Worm (Caenorhabditis elegans) whole organism, L4 larva: ENCODE results near the gene F19F10.3.

ENCODE experiments used
- T20F7.1 ChIP-seq: fragments of 200-800 bp; sonication (Bioruptor generic); optimal IDR thresholded peaks from 2 replicates; lab custom pipeline; 2018; ENCODE audit warnings: mild to moderate bottlenecking, missing genetic modification characterization, missing compliant biosample characterization
- T26A8.4 ChIP-seq: fragments of 200-800 bp; sonication (Bioruptor generic); IDR thresholded peaks from 2 replicates; pipeline ENCODE4 v1.3.6; 2022; ENCODE audit warnings: missing genetic modification characterization, missing compliant biosample characterization
- aha-1 ChIP-seq: fragments of 150-350 bp; peaks from one replicate; lab custom pipeline; 2014; ENCODE audit warnings: missing biosample characterization, missing genetic modification characterization
- aly-2 ChIP-seq: sonication (generic microtip); optimal IDR thresholded peaks from 2 replicates; lab custom pipeline; 2018; ENCODE audit warnings: missing biosample characterization, missing genetic modification characterization
- ama-1 ChIP-seq: fragments of 150-350 bp; optimal IDR thresholded peaks from 2 replicates; lab custom pipeline; 2014; ENCODE audit warnings: inconsistent platforms, mixed read lengths
- attf-4 ChIP-seq: sonication (generic microtip); optimal IDR thresholded peaks from 3 replicates; lab custom pipeline; 2017; ENCODE audit warnings: missing biosample characterization, missing genetic modification characterization
- ceh-20 ChIP-seq: fragments of 200-800 bp; sonication (Bioruptor generic); IDR thresholded peaks from 2 replicates; pipeline ENCODE4 v1.3.6; 2022; ENCODE audit warnings: missing genetic modification reagents, missing genetic modification characterization, missing compliant biosample characterization
- ceh-32 ChIP-seq: sonication (generic microtip); optimal IDR thresholded peaks from 2 replicates; lab custom pipeline; 2016; ENCODE audit warnings: mild to moderate bottlenecking, missing genetic modification characterization, missing compliant biosample characterization; ENCODE audit not compliant: poor library complexity
- ceh-82 ChIP-seq: sonication (generic microtip); optimal IDR thresholded peaks from 2 replicates; lab custom pipeline; 2017; ENCODE audit warnings: missing biosample characterization, missing genetic modification characterization
- ces-1 ChIP-seq: fragments of 150-350 bp; sonication (generic microtip); optimal IDR thresholded peaks from 4 replicates; lab custom pipeline; 2014; ENCODE audit warnings: missing biosample characterization, missing genetic modification reagents, missing genetic modification characterization
- daf-12 ChIP-seq: fragments of 150-350 bp; optimal IDR thresholded peaks from 2 replicates; lab custom pipeline; 2014; ENCODE audit warnings: missing biosample characterization, missing genetic modification reagents, missing genetic modification characterization
- daf-16 ChIP-seq, 3 experiments: sonication (generic microtip); optimal IDR thresholded peaks; 2 replicates each; lab custom pipeline; 2016 to 2017; ENCODE audit warnings: missing genetic modification characterization in 3 of 3, missing genetic modification reagents in 3 of 3, mild to moderate bottlenecking in 2 of 3, missing compliant biosample characterization in 2 of 3, missing biosample characterization in 1 of 3, moderate library complexity in 1 of 3
- dmd-6 ChIP-seq: fragments of 200-800 bp; sonication (Bioruptor generic); IDR thresholded peaks from 2 replicates; pipeline ENCODE4 v1.3.6; 2022; ENCODE audit warnings: missing genetic modification reagents, missing genetic modification characterization, missing compliant biosample characterization
- dmd-9 ChIP-seq: fragments of 200-800 bp; sonication (Bioruptor generic); IDR thresholded peaks from 2 replicates; pipeline ENCODE4 v1.3.6; 2022; ENCODE audit warnings: missing genetic modification reagents, missing genetic modification characterization, missing compliant biosample characterization
- dpl-1 ChIP-seq: fragments of 150-350 bp; optimal IDR thresholded peaks from 2 replicates; lab custom pipeline; 2014; ENCODE audit warnings: missing biosample characterization, missing genetic modification reagents, missing genetic modification characterization
- gei-8 ChIP-seq: fragments of 200-800 bp; sonication (Bioruptor generic); optimal IDR thresholded peaks from 2 replicates; lab custom pipeline; 2018; ENCODE audit warnings: mild to moderate bottlenecking, missing genetic modification characterization, missing compliant biosample characterization
- hif-1 ChIP-seq, 2 experiments: sonication (generic microtip); optimal IDR thresholded peaks; 2 replicates each; lab custom pipeline; 2016 to 2017; ENCODE audit warnings: missing compliant biosample characterization in 2 of 2, missing genetic modification characterization in 2 of 2, missing genetic modification reagents in 2 of 2, missing genotype in 2 of 2, mild to moderate bottlenecking in 1 of 2
- hlh-30 ChIP-seq: sonication (generic microtip); optimal IDR thresholded peaks from 2 replicates; lab custom pipeline; 2017; ENCODE audit warnings: antibody characterized with exemption, mild to moderate bottlenecking, missing genetic modification characterization, missing compliant biosample characterization; ENCODE audit not compliant: insufficient read depth
- hmg-1.1 ChIP-seq: fragments of 200-800 bp; sonication (Bioruptor generic); IDR thresholded peaks from 2 replicates; pipeline ENCODE4 v1.3.6; 2022; ENCODE audit warnings: missing genetic modification reagents, missing genetic modification characterization, missing compliant biosample characterization
- lin-15B ChIP-seq: fragments of 150-350 bp; sonication (generic microtip); optimal IDR thresholded peaks from 3 replicates; lab custom pipeline; 2014; ENCODE audit warnings: missing biosample characterization, missing genetic modification characterization
- lir-3 ChIP-seq: sonication (generic microtip); optimal IDR thresholded peaks from 2 replicates; lab custom pipeline; 2016; ENCODE audit warnings: mild to moderate bottlenecking, missing genetic modification characterization, missing compliant biosample characterization
- lsy-2 ChIP-seq, 2 experiments: fragments of 150-350 bp in 1 of 2; sonication (generic microtip) in 1 of 2; optimal IDR thresholded peaks; 2 replicates each; lab custom pipeline; 2014 to 2017; ENCODE audit warnings: missing biosample characterization in 2 of 2, missing genetic modification characterization in 2 of 2
- mdl-1 ChIP-seq, 2 experiments: fragments of 150-350 bp in 1 of 2; sonication (generic microtip) in 1 of 2; optimal IDR thresholded peaks; 2 replicates each; lab custom pipeline; 2014 to 2017; ENCODE audit warnings: missing biosample characterization in 2 of 2, missing genetic modification characterization in 2 of 2
- nhr-11 ChIP-seq: fragments of 150-350 bp; optimal IDR thresholded peaks from 2 replicates; lab custom pipeline; 2014; ENCODE audit warnings: missing biosample characterization, missing genetic modification characterization
- nhr-111 ChIP-seq: fragments of 200-800 bp; sonication (Bioruptor generic); optimal IDR thresholded peaks from 2 replicates; lab custom pipeline; 2018; ENCODE audit warnings: mild to moderate bottlenecking, missing genetic modification characterization, missing compliant biosample characterization
- nhr-237 ChIP-seq: sonication (generic microtip); optimal IDR thresholded peaks from 2 replicates; lab custom pipeline; 2017; ENCODE audit warnings: missing biosample characterization, missing genetic modification characterization
- nhr-25 ChIP-seq: sonication (generic microtip); optimal IDR thresholded peaks from 2 replicates; lab custom pipeline; 2017; ENCODE audit warnings: missing genetic modification characterization, mild to moderate bottlenecking, missing compliant biosample characterization, antibody characterized with exemption, moderate library complexity, borderline replicate concordance; ENCODE audit not compliant: insufficient read depth
- nhr-28 ChIP-seq: fragments of 150-350 bp; optimal IDR thresholded peaks from 2 replicates; lab custom pipeline; 2014; ENCODE audit warnings: missing biosample characterization, missing genetic modification characterization
- nhr-42 ChIP-seq: fragments of 200-800 bp; sonication (Bioruptor generic); IDR thresholded peaks from 2 replicates; pipeline ENCODE4 v1.3.6; 2022; ENCODE audit warnings: missing genetic modification characterization, missing compliant biosample characterization
- nhr-48 ChIP-seq: sonication (generic microtip); optimal IDR thresholded peaks from 2 replicates; lab custom pipeline; 2016; ENCODE audit warnings: mild to moderate bottlenecking, missing genetic modification characterization, missing compliant biosample characterization
- nhr-6 ChIP-seq: fragments of 150-350 bp; optimal IDR thresholded peaks from 2 replicates; lab custom pipeline; 2014; ENCODE audit warnings: missing biosample characterization, missing genetic modification characterization
- nhr-76 ChIP-seq: fragments of 150-350 bp; optimal IDR thresholded peaks from 2 replicates; lab custom pipeline; 2014; ENCODE audit warnings: missing biosample characterization, missing genetic modification characterization
- nhr-77 ChIP-seq: fragments of 150-350 bp; optimal IDR thresholded peaks from 2 replicates; lab custom pipeline; 2014; ENCODE audit warnings: missing biosample characterization, missing genetic modification characterization
- php-3 ChIP-seq: fragments of 200-800 bp; sonication (Bioruptor generic); IDR thresholded peaks from 2 replicates; pipeline ENCODE4 v1.3.6; 2022; ENCODE audit warnings: missing genetic modification reagents, missing genetic modification characterization, missing compliant biosample characterization
- sdz-12 ChIP-seq: fragments of 200-800 bp; sonication (Bioruptor generic); optimal IDR thresholded peaks from 2 replicates; lab custom pipeline; 2018; ENCODE audit warnings: mild to moderate bottlenecking, missing genetic modification characterization, missing compliant biosample characterization
- set-16 ChIP-seq: fragments of 200-800 bp; sonication (Bioruptor generic); IDR thresholded peaks from 2 replicates; pipeline ENCODE4 v1.3.6; 2022; ENCODE audit warnings: missing genetic modification reagents, missing genetic modification characterization, missing compliant biosample characterization
- snpc-1.2 ChIP-seq: fragments of 200-800 bp; sonication (Bioruptor generic); IDR thresholded peaks from 2 replicates; pipeline ENCODE4 v1.3.6; 2022; ENCODE audit warnings: missing genetic modification reagents, missing genetic modification characterization, missing compliant biosample characterization
- snpc-4 ChIP-seq: fragments of 150-350 bp; optimal IDR thresholded peaks from 2 replicates; lab custom pipeline; 2014; ENCODE audit warnings: missing biosample characterization, missing genetic modification characterization
- spr-3 ChIP-seq: fragments of 200-800 bp; sonication (Bioruptor generic); optimal IDR thresholded peaks from 2 replicates; lab custom pipeline; 2018; ENCODE audit warnings: mild to moderate bottlenecking, missing genetic modification characterization, missing compliant biosample characterization
- tag-97 ChIP-seq: fragments of 200-800 bp; sonication (Bioruptor generic); IDR thresholded peaks from 2 replicates; pipeline ENCODE4 v1.3.6; 2022; ENCODE audit warnings: missing genetic modification characterization, missing compliant biosample characterization
- unc-62 ChIP-seq, 3 experiments: fragments of 150-350 bp in 1 of 3; sonication (generic microtip); optimal IDR thresholded peaks in 2 of 3; peaks in 1 of 3; 1 replicate in 1 of 3; 2 replicates in 2 of 3; lab custom pipeline; 2014 to 2017; ENCODE audit warnings: missing biosample characterization in 3 of 3, missing genetic modification characterization in 3 of 3, missing genetic modification reagents in 3 of 3, missing genotype in 1 of 3
- zag-1 ChIP-seq: fragments of 150-350 bp; optimal IDR thresholded peaks from 2 replicates; lab custom pipeline; 2014; ENCODE audit warnings: missing biosample characterization, missing genetic modification characterization
- zfp-3 ChIP-seq: fragments of 200-800 bp; sonication (Bioruptor generic); conservative IDR thresholded peaks from 2 replicates; pipeline ENCODE4 v1.3.6; 2022; ENCODE audit warnings: missing genetic modification reagents, missing genetic modification characterization, missing compliant biosample characterization
- ztf-7 ChIP-seq: fragments of 150-350 bp; optimal IDR thresholded peaks from 2 replicates; lab custom pipeline; 2014; ENCODE audit warnings: missing biosample characterization, missing genetic modification characterization

Gene F19F10.3

ce11 chrV:7543728-7544127, 8.2 kb upstream of the F19F10.3 start:
- peak in 1 of 2 experiments; percentile 8 for TF ChIP-seq mdl-1 (tag; optimal IDR thresholded peaks at IDR 0.05; lab: Kevin White, UChicago)
- no peak for TF ChIP-seq spr-3 (GFP tag; lab: Kevin White, UChicago)
- TF ChIP-seq nhr-48 (tag; lab: Kevin White, UChicago) = peak; percentile 79
- TF ChIP-seq ces-1 (GFP tag; lab: Kevin White, UChicago) = no peak
- peak in 1 of 2 experiments; percentile 87 for TF ChIP-seq unc-62 (GFP tag; optimal IDR thresholded peaks at IDR 0.05 in 1 of 2; lab: Kevin White, UChicago)
- TF ChIP-seq unc-62 (tag; optimal IDR thresholded peaks at IDR 0.05; lab: Kevin White, UChicago) = no peak
- no peak for TF ChIP-seq T26A8.4 (GFP tag; lab: Robert Waterston, UW)
- peak; percentile 10 for TF ChIP-seq nhr-28

ce11 chrV:7545187-7545586, 6.7 kb upstream of the F19F10.3 start, which contains the start of the genes C54F6.19 and nhx-3:
C54F6.19 (plus strand) TSS chrV:7545487.
nhx-3 (minus strand) TSS chrV:7545523.
- TF ChIP-seq php-3 (GFP tag; lab: Robert Waterston, UW) (no peak), nhr-11 (no peak), gei-8 (GFP tag; lab: Kevin White, UChicago) (no peak), nhr-6 (tag; lab: Kevin White, UChicago) (no peak), lir-3 (tag; lab: Kevin White, UChicago) (no peak), ztf-7 (tag; lab: Kevin White, UChicago) (no peak), nhr-76 (tag; lab: Kevin White, UChicago) (no peak), nhr-237 (tag; lab: Kevin White, UChicago) (no peak), dmd-9 (no peak), aha-1 (tag; lab: Kevin White, UChicago) (no peak), hif-1 (tag; optimal IDR thresholded peaks at IDR 0.05; lab: Kevin White, UChicago) (no peak), spr-3 (GFP tag; lab: Kevin White, UChicago) (no peak), set-16 (GFP tag; lab: Robert Waterston, UW) (no peak), sdz-12 (GFP tag; lab: Kevin White, UChicago) (no peak), nhr-111 (GFP tag; lab: Kevin White, UChicago) (no peak), ceh-82 (tag; lab: Kevin White, UChicago) (no peak), dpl-1 (no peak), attf-4 (tag; lab: Kevin White, UChicago) (no peak)

- TF ChIP-seq unc-62 (GFP tag; optimal IDR thresholded peaks at IDR 0.05 in 1 of 2; lab: Kevin White, UChicago) (peak in 1 of 2 experiments; percentile 48), unc-62 (tag; optimal IDR thresholded peaks at IDR 0.05; lab: Kevin White, UChicago) (no peak), zfp-3 (GFP tag; lab: Robert Waterston, UW) (no peak), ama-1 (lab: Kevin White, UChicago) (peak; percentile 37), nhr-77 (no peak), daf-16 (GFP tag; optimal IDR thresholded peaks at IDR 0.05; lab: Kevin White, UChicago) (no peak), daf-16 (tag; optimal IDR thresholded peaks at IDR 0.05; lab: Kevin White, UChicago) (peak; percentile 74), zag-1 (tag; lab: Kevin White, UChicago) (no peak), nhr-25 (tag; lab: Kevin White, UChicago) (no peak)
Observed at ce11 chrV:7547479-7547878, 4.4 kb upstream of the F19F10.3 start, which contains the start of gene ftn-1. ftn-1 (minus strand) TSS chrV:7547579.

ce11 chrV:7548017-7548416, 3.9 kb upstream of the F19F10.3 start:
- TF ChIP-seq ceh-32 (tag; lab: Kevin White, UChicago) (no peak), snpc-1.2 (GFP tag; lab: Robert Waterston, UW) (no peak), nhr-42 (GFP tag; lab: Robert Waterston, UW) (no peak), snpc-4 (tag; lab: Kevin White, UChicago) (no peak), hif-1 (tag; optimal IDR thresholded peaks at IDR 0.05; lab: Kevin White, UChicago) (peak in 1 of 2 experiments; percentile 70), dmd-6 (GFP tag; lab: Robert Waterston, UW) (peak; percentile 66), tag-97 (GFP tag; lab: Robert Waterston, UW) (no peak), hmg-1.1 (GFP tag; lab: Robert Waterston, UW) (no peak), php-3 (GFP tag; lab: Robert Waterston, UW) (no peak), ceh-20 (no peak), daf-12 (tag; lab: Kevin White, UChicago) (no peak), lin-15B (tag; lab: Kevin White, UChicago) (no peak), ces-1 (GFP tag; lab: Kevin White, UChicago) (no peak), nhr-25 (tag; lab: Kevin White, UChicago) (no peak), hlh-30 (tag; lab: Kevin White, UChicago) (peak; percentile 40), aly-2 (tag; lab: Kevin White, UChicago) (no peak), T20F7.1 (GFP tag; lab: Kevin White, UChicago) (no peak), mdl-1 (tag; optimal IDR thresholded peaks at IDR 0.05; lab: Kevin White, UChicago) (no peak), lsy-2 (tag; optimal IDR thresholded peaks at IDR 0.05; lab: Kevin White, UChicago) (no peak), daf-16 (GFP tag; optimal IDR thresholded peaks at IDR 0.05; lab: Kevin White, UChicago) (no peak), daf-16 (tag; optimal IDR thresholded peaks at IDR 0.05; lab: Kevin White, UChicago) (peak; percentile 97)
